Fruit fly (Drosophila melanogaster) whole organism, adult: ENCODE results near the gene Tailor.
A peak's percentile ranks its signal among the peaks of the same experiment; 100 is the strongest.

Source experiments
- CG11617 ChIP-seq: fragments of 200-800 bp; sonication (Bioruptor generic); optimal IDR thresholded peaks from 2 replicates; lab custom pipeline; 2017; ENCODE audit warnings: mild to moderate bottlenecking, missing biosample characterization, missing genetic modification reagents, missing genetic modification characterization
- CG12768 ChIP-seq: fragments of 200-800 bp; sonication (Bioruptor generic); optimal IDR thresholded peaks from 2 replicates; lab custom pipeline; 2017; ENCODE audit warnings: missing biosample characterization, missing genetic modification characterization, mild to moderate bottlenecking, moderate library complexity, missing genetic modification reagents
- CG14711 ChIP-seq: fragments of 200-800 bp; sonication (Bioruptor generic); optimal IDR thresholded peaks from 2 replicates; lab custom pipeline; 2018; ENCODE audit warnings: missing biosample characterization, mild to moderate bottlenecking, missing genetic modification characterization, moderate library complexity
- CG1620 ChIP-seq: fragments of 200-800 bp; sonication (Bioruptor generic); optimal IDR thresholded peaks from 2 replicates; lab custom pipeline; 2016; ENCODE audit warnings: missing biosample characterization, missing genetic modification characterization
- CG33017 ChIP-seq: fragments of 200-800 bp; sonication (Bioruptor generic); optimal IDR thresholded peaks from 2 replicates; lab custom pipeline; 2018; ENCODE audit warnings: missing biosample characterization, mild to moderate bottlenecking, missing genetic modification characterization, moderate library complexity
- CG5204 ChIP-seq: fragments of 200-800 bp; sonication (Bioruptor generic); optimal IDR thresholded peaks from 2 replicates; lab custom pipeline; 2016; ENCODE audit warnings: missing biosample characterization, missing genetic modification characterization
- CG7045 ChIP-seq: fragments of 200-800 bp; sonication (Bioruptor generic); optimal IDR thresholded peaks from 2 replicates; lab custom pipeline; 2017; ENCODE audit warnings: missing biosample characterization, mild to moderate bottlenecking, missing genetic modification characterization
- CG7101 ChIP-seq: fragments of 200-800 bp; sonication (Bioruptor generic); optimal IDR thresholded peaks from 2 replicates; lab custom pipeline; 2018; ENCODE audit warnings: missing biosample characterization, mild to moderate bottlenecking, missing genetic modification characterization, moderate library complexity
- Clk ChIP-seq: fragments of 200-800 bp; sonication (Bioruptor generic); optimal IDR thresholded peaks from 2 replicates; lab custom pipeline; 2017; ENCODE audit warnings: missing biosample characterization, missing genetic modification characterization
- Crg-1 ChIP-seq: fragments of 200-800 bp; sonication (Bioruptor generic); optimal IDR thresholded peaks from 2 replicates; lab custom pipeline; 2016; ENCODE audit warnings: missing biosample characterization, missing genetic modification characterization
- Hr96 ChIP-seq: fragments of 200-800 bp; sonication (Bioruptor generic); optimal IDR thresholded peaks from 2 replicates; lab custom pipeline; 2016; ENCODE audit warnings: missing biosample characterization, missing genetic modification characterization
- Mnt ChIP-seq: fragments of 200-800 bp; sonication (Bioruptor generic); optimal IDR thresholded peaks from 2 replicates; lab custom pipeline; 2016; ENCODE audit warnings: missing biosample characterization, mild to moderate bottlenecking, missing genetic modification characterization
- bab1 ChIP-seq: fragments of 200-800 bp; sonication (Bioruptor generic); optimal IDR thresholded peaks from 3 replicates; lab custom pipeline; 2019; ENCODE audit warnings: missing biosample characterization, mild to moderate bottlenecking, missing genetic modification characterization, moderate library complexity
- cic ChIP-seq: fragments of 200-800 bp; sonication (Bioruptor generic); optimal IDR thresholded peaks from 2 replicates; lab custom pipeline; 2017; ENCODE audit warnings: missing biosample characterization, mild to moderate bottlenecking, missing genetic modification characterization, moderate library complexity
- cnc ChIP-seq, 2 experiments: fragments of >200 bp; optimal IDR thresholded peaks; 2 replicates each; lab custom pipeline; 2017
- kay ChIP-seq: fragments of 200-800 bp; sonication (Bioruptor generic); peaks from one replicate; lab custom pipeline; 2016; ENCODE audit warnings: missing biosample characterization, missing genetic modification characterization, borderline replicate concordance
- ovo ChIP-seq: fragments of 200-800 bp; sonication (Bioruptor generic); optimal IDR thresholded peaks from 2 replicates; lab custom pipeline; 2016; ENCODE audit warnings: missing biosample characterization, missing genetic modification characterization
- pad ChIP-seq: fragments of 200-800 bp; sonication (Bioruptor generic); optimal IDR thresholded peaks from 3 replicates; lab custom pipeline; 2017; ENCODE audit warnings: missing biosample characterization, missing genetic modification characterization, mild to moderate bottlenecking, moderate library complexity, missing genetic modification reagents
- tj ChIP-seq: fragments of 200-800 bp; sonication (Bioruptor generic); optimal IDR thresholded peaks from 3 replicates; lab custom pipeline; 2017; ENCODE audit warnings: missing biosample characterization, mild to moderate bottlenecking, missing genetic modification characterization, moderate library complexity
- toe ChIP-seq: fragments of 200-800 bp; sonication (Bioruptor generic); optimal IDR thresholded peaks from 2 replicates; lab custom pipeline; 2016; ENCODE audit warnings: missing biosample characterization, missing genetic modification characterization

Tailor gene

dm6 chr3R:7090337-7090830, 4.5 kb upstream of the Tailor start:
- TF ChIP-seq CG7045 (GFP tag; lab: Kevin White, UChicago) (no peak), CG1620 (GFP tag; lab: Kevin White, UChicago) (no peak), tj (peak; percentile 97), cic (GFP tag; lab: Kevin White, UChicago) (peak; percentile 21), CG7101 (tag; lab: Kevin White, UChicago) (no peak), Mnt (GFP tag; lab: Kevin White, UChicago) (peak; percentile 20)

dm6 chr3R:7089522-7090336, 3.8 kb upstream of the Tailor start:
- peak; percentile 92 for TF ChIP-seq kay
- TF ChIP-seq CG11617 (GFP tag; lab: Kevin White, UChicago) = no peak
- no peak for TF ChIP-seq CG7045 (GFP tag; lab: Kevin White, UChicago)
- TF ChIP-seq CG12768 (GFP tag; lab: Kevin White, UChicago) = no peak

- TF ChIP-seq CG14711 (tag; lab: Kevin White, UChicago) = no peak
- TF ChIP-seq tj = no peak
- TF ChIP-seq bab1 (GFP tag; lab: Kevin White, UChicago) = no peak
- peak; percentile 3 for TF ChIP-seq ovo (GFP tag; lab: Kevin White, UChicago)
- no peak for TF ChIP-seq Hr96
- no peak for TF ChIP-seq pad (GFP tag; lab: Kevin White, UChicago)
- no peak for TF ChIP-seq toe (GFP tag; lab: Kevin White, UChicago)
These were observed 3.0 kb upstream of the Tailor start for dm6 chr3R:7088837-7089361.

dm6 chr3R:7087904-7088303, 2.0 kb upstream of the Tailor start:
- TF ChIP-seq Mnt (GFP tag; lab: Kevin White, UChicago) = no peak
- TF ChIP-seq CG7101 (tag; lab: Kevin White, UChicago) = no peak
- no peak for TF ChIP-seq cic (GFP tag; lab: Kevin White, UChicago)
- no peak for TF ChIP-seq Clk (GFP tag; lab: Kevin White, UChicago)
- no peak for TF ChIP-seq CG33017 (tag; lab: Kevin White, UChicago)
- TF ChIP-seq toe (GFP tag; lab: Kevin White, UChicago) = no peak
- TF ChIP-seq tj = no peak
- TF ChIP-seq CG5204 (GFP tag; lab: Kevin White, UChicago) = no peak
- no peak for TF ChIP-seq Hr96
- no peak for TF ChIP-seq bab1 (GFP tag; lab: Kevin White, UChicago)
- TF ChIP-seq CG1620 (GFP tag; lab: Kevin White, UChicago) = no peak
- TF ChIP-seq pad (GFP tag; lab: Kevin White, UChicago) = no peak
- TF ChIP-seq cnc (optimal IDR thresholded peaks at IDR 0.05; lab: Kevin White, UChicago) = no peak
- TF ChIP-seq CG12768 (GFP tag; lab: Kevin White, UChicago) = no peak

dm6 chr3R:7087201-7087505, 1.3 kb upstream of the Tailor start:
- no peak for TF ChIP-seq cnc (optimal IDR thresholded peaks at IDR 0.05; lab: Kevin White, UChicago)

dm6 chr3R:7086377-7087200, 706 bp upstream of the Tailor start, which contains the start of gene alphaTub84B:
Gene alphaTub84B, plus strand, starts transcription at chr3R:7086599.
- TF ChIP-seq CG5204 (GFP tag; lab: Kevin White, UChicago) (no peak), CG33017 (tag; lab: Kevin White, UChicago) (peak; percentile 66), CG12768 (GFP tag; lab: Kevin White, UChicago) (peak; percentile 43), bab1 (GFP tag; lab: Kevin White, UChicago) (peak; percentile 79), Crg-1 (GFP tag; lab: Kevin White, UChicago) (peak; percentile 84), kay (no peak), cic (GFP tag; lab: Kevin White, UChicago) (peak; percentile 86), Clk (GFP tag; lab: Kevin White, UChicago) (no peak), pad (GFP tag; lab: Kevin White, UChicago) (no peak), cnc (optimal IDR thresholded peaks at IDR 0.05; lab: Kevin White, UChicago) (peak in 1 of 2 experiments; percentile 10), CG11617 (GFP tag; lab: Kevin White, UChicago) (peak; percentile 73), toe (GFP tag; lab: Kevin White, UChicago) (no peak), ovo (GFP tag; lab: Kevin White, UChicago) (no peak), Mnt (GFP tag; lab: Kevin White, UChicago) (peak; percentile 91), CG7045 (GFP tag; lab: Kevin White, UChicago) (peak; percentile 37), tj (peak; percentile 73), CG14711 (tag; lab: Kevin White, UChicago) (peak; percentile 51), Hr96 (peak; percentile 80), CG7101 (tag; lab: Kevin White, UChicago) (peak; percentile 61), CG1620 (GFP tag; lab: Kevin White, UChicago) (peak; percentile 59)
